Worm (Caenorhabditis elegans): ENCODE results near the gene W02D7.4.

Gene W02D7.4

DNA sequence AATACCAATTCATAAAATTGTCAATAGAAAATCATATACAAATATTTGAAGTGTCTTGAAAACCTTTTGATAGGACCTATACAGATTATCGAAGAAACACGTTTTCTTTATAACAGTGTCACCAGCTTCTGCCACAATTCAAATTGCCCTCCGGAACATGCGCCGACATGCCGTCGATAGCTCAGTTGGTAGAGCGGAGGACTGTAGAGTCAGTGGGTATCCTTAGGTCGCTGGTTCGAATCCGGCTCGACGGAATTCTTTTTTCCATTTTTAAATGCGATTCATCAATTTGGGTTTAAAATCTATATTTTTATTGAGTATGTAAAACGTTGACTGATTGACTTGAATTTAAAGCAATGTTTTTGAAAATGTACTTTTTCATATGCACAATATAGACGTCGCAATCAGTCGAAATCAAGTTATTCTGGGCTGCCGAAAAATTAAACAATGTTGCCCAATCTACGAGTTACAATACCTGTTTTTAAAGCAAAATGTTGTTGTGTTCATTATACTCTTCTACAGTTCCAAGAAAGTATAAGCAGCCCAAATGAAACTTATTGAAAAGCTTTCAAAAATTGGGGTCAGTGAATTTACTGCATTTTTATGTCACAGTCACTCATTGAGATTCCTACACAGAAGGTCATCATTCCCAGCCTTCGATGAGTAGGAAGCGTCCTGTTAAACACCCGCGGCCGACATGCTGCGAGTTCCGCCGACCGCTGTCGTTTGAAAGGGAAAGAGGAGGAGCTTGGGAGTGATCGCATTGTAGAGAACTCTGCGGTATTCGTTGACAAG is 49.9 kb downstream of the W02D7.4 start (continued):
- no peak for TF ChIP-seq akir-1 (GFP tag; optimal IDR thresholded peaks at IDR 0.05)
- TF ChIP-seq hsf-1 (GFP tag; IDR thresholded peaks at IDR 0.05) = peak; percentile 91
- TF ChIP-seq zim-3 (tag; optimal IDR thresholded peaks at IDR 0.05) = no peak
- no peak for TF ChIP-seq aptf-2 (GFP tag; conservative IDR thresholded peaks at IDR 0.05)
- no peak for TF ChIP-seq Y67H2A.10 (GFP tag; conservative IDR thresholded peaks at IDR 0.05)
- peak; percentile 61 for TF ChIP-seq ztf-18 (tag; optimal IDR thresholded peaks at IDR 0.05)
- TF ChIP-seq ccch-3 (GFP tag; optimal IDR thresholded peaks at IDR 0.05) = no peak
- TF ChIP-seq hlh-12 (tag; optimal IDR thresholded peaks at IDR 0.05) = no peak
- peak; percentile 75 for TF ChIP-seq mcd-1 (GFP tag; IDR thresholded peaks at IDR 0.05)
- TF ChIP-seq B0019.2 (GFP tag; conservative IDR thresholded peaks at IDR 0.05) = no peak
- peak; percentile 17 for TF ChIP-seq efl-1 (GFP tag; optimal IDR thresholded peaks at IDR 0.05)
- no peak for TF ChIP-seq unc-62 (GFP tag; optimal IDR thresholded peaks at IDR 0.05)
- peak; percentile 42 for TF ChIP-seq ceh-27 (GFP tag; optimal IDR thresholded peaks at IDR 0.05)
- TF ChIP-seq lin-40 (tag; optimal IDR thresholded peaks at IDR 0.05) = peak; percentile 43
- no peak for TF ChIP-seq sptf-2 (GFP tag; optimal IDR thresholded peaks at IDR 0.05)
- TF ChIP-seq zfh-2 (GFP tag; conservative IDR thresholded peaks at IDR 0.05) = no peak
- peak; percentile 89 for TF ChIP-seq madf-6 (GFP tag; IDR thresholded peaks at IDR 0.05)
- peak; percentile 90 for TF ChIP-seq rcor-1 (GFP tag; IDR thresholded peaks at IDR 0.05)
- TF ChIP-seq dpl-1 (GFP tag; optimal IDR thresholded peaks at IDR 0.05) = no peak
- no peak for TF ChIP-seq C06A6.2 (GFP tag; conservative IDR thresholded peaks at IDR 0.05)
- TF ChIP-seq F55B11.4 (tag; optimal IDR thresholded peaks at IDR 0.05; ENCODE audit: borderline replicate concordance, insufficient read depth) = no peak
- TF ChIP-seq let-607 (tag; optimal IDR thresholded peaks at IDR 0.05) = no peak
- no peak for TF ChIP-seq ets-4 (GFP tag; optimal IDR thresholded peaks at IDR 0.05)
- TF ChIP-seq tbx-9 (tag; optimal IDR thresholded peaks at IDR 0.05; ENCODE audit: borderline replicate concordance) = no peak
- no peak for TF ChIP-seq ztf-6 (GFP tag; IDR thresholded peaks at IDR 0.05)
- no peak for TF ChIP-seq aptf-3 (GFP tag; IDR thresholded peaks at IDR 0.05)
- TF ChIP-seq madf-3 (GFP tag; IDR thresholded peaks at IDR 0.05) = no peak
- TF ChIP-seq ceh-100 (GFP tag; IDR thresholded peaks at IDR 0.05) = peak; percentile 60; the same call in 1 of the 2 replicates
- TF ChIP-seq nhr-179 (tag; optimal IDR thresholded peaks at IDR 0.05) = no peak
- peak; percentile 16 for TF ChIP-seq ztf-26 (tag; optimal IDR thresholded peaks at IDR 0.05)
- TF ChIP-seq atf-7 (tag; optimal IDR thresholded peaks at IDR 0.05) = no peak
- peak; percentile 77 for TF ChIP-seq Y56A3A.18 (GFP tag; IDR thresholded peaks at IDR 0.05)
- no peak for TF ChIP-seq cebp-2 (GFP tag; IDR thresholded peaks at IDR 0.05)
- TF ChIP-seq rpc-1 (optimal IDR thresholded peaks at IDR 0.05) = peak; percentile 60
- peak; percentile 80 for TF ChIP-seq rpc-1 (tag; optimal IDR thresholded peaks at IDR 0.05)
- no peak for TF ChIP-seq lin-54 (GFP tag; optimal IDR thresholded peaks at IDR 0.05)
- peak; percentile 96 for TF ChIP-seq D2030.7 (GFP tag; IDR thresholded peaks at IDR 0.05)
- no peak for TF ChIP-seq K11D2.4 (GFP tag; IDR thresholded peaks at IDR 0.05)
- TF ChIP-seq repo-1 (tag; optimal IDR thresholded peaks at IDR 0.05) = peak; percentile 79
- peak; percentile 46 for TF ChIP-seq B0035.1 (tag; optimal IDR thresholded peaks at IDR 0.05)
- no peak for TF ChIP-seq F10E7.11 (tag; optimal IDR thresholded peaks at IDR 0.05)

Measured in whole organism, young adult.